Worm (Caenorhabditis elegans) whole organism, L1 larva: Measurements from ENCODE around the gene ceh-63.

Experiments
- C04F5.9 ChIP-seq: sonication (generic microtip); optimal IDR thresholded peaks from 2 replicates; lab custom pipeline; 2016; ENCODE audit warnings: missing genetic modification characterization, missing compliant biosample characterization
- C16A3.4 ChIP-seq: fragments of 150-350 bp; optimal IDR thresholded peaks from 2 replicates; lab custom pipeline; 2014; ENCODE audit warnings: missing biosample characterization, missing genetic modification characterization
- F16B12.6 ChIP-seq: fragments of 150-350 bp; optimal IDR thresholded peaks from 2 replicates; lab custom pipeline; 2014; ENCODE audit warnings: missing biosample characterization, missing genetic modification characterization
- Y116A8C.19 ChIP-seq: sonication (generic microtip); optimal IDR thresholded peaks from 2 replicates; lab custom pipeline; 2016; ENCODE audit warnings: missing compliant biosample characterization, missing genetic modification characterization, borderline replicate concordance
- aha-1 ChIP-seq: fragments of 150-350 bp; optimal IDR thresholded peaks from 2 replicates; lab custom pipeline; 2014; ENCODE audit warnings: missing biosample characterization, missing genetic modification characterization
- blmp-1 ChIP-seq: fragments of 150-350 bp; optimal IDR thresholded peaks from 2 replicates; lab custom pipeline; 2014; ENCODE audit warnings: missing biosample characterization, missing genetic modification characterization
- ceh-8 ChIP-seq: fragments of 200-800 bp; sonication (Bioruptor generic); optimal IDR thresholded peaks from 2 replicates; lab custom pipeline; 2018; ENCODE audit warnings: mild to moderate bottlenecking, missing genetic modification characterization, moderate library complexity, missing compliant biosample characterization
- ceh-82 ChIP-seq, 3 experiments: fragments of 150-350 bp in 1 of 3; sonication (generic microtip) in 2 of 3; optimal IDR thresholded peaks; 2 replicates each; lab custom pipeline; 2014 to 2017; ENCODE audit warnings: missing biosample characterization in 3 of 3, missing genetic modification characterization in 3 of 3
- dsc-1 ChIP-seq: sonication (generic microtip); optimal IDR thresholded peaks from 2 replicates; lab custom pipeline; 2016; ENCODE audit warnings: mild to moderate bottlenecking, missing genetic modification characterization, missing compliant biosample characterization
- efl-1 ChIP-seq, 4 experiments: fragments of 150-350 bp; optimal IDR thresholded peaks in 3 of 4; peaks in 1 of 4; 1 replicate in 1 of 4; 2 replicates in 3 of 4; lab custom pipeline; 2014; ENCODE audit warnings: missing biosample characterization in 2 of 4, missing genetic modification characterization in 2 of 4, missing genetic modification reagents in 2 of 4
- efl-3 ChIP-seq: fragments of 200-800 bp; sonication (Bioruptor generic); optimal IDR thresholded peaks from 2 replicates; lab custom pipeline; 2018; ENCODE audit warnings: mild to moderate bottlenecking, missing genetic modification characterization, missing compliant biosample characterization
- egl-13 ChIP-seq: sonication (generic microtip); optimal IDR thresholded peaks from 2 replicates; lab custom pipeline; 2016; ENCODE audit warnings: missing genotype, missing genetic modification reagents, missing genetic modification characterization, missing compliant biosample characterization
- elt-2 ChIP-seq: sonication (generic microtip); optimal IDR thresholded peaks from 2 replicates; lab custom pipeline; 2016; ENCODE audit warnings: missing genetic modification characterization, mild to moderate bottlenecking, inconsistent platforms, missing compliant biosample characterization, missing genetic modification reagents
- ets-5 ChIP-seq: fragments of 200-800 bp; sonication (Bioruptor generic); IDR thresholded peaks from 2 replicates; pipeline ENCODE4 v1.3.6; 2022; ENCODE audit warnings: missing genetic modification characterization, missing compliant biosample characterization
- fkh-10 ChIP-seq: sonication (generic microtip); optimal IDR thresholded peaks from 2 replicates; lab custom pipeline; 2017; ENCODE audit warnings: missing biosample characterization, missing genetic modification reagents, missing genetic modification characterization
- fkh-4 ChIP-seq: sonication (generic microtip); optimal IDR thresholded peaks from 2 replicates; lab custom pipeline; 2016; ENCODE audit warnings: missing compliant biosample characterization, missing genetic modification characterization, borderline replicate concordance
- fkh-8 ChIP-seq: sonication (generic microtip); optimal IDR thresholded peaks from 2 replicates; lab custom pipeline; 2016; ENCODE audit warnings: mild to moderate bottlenecking, missing genetic modification characterization, missing compliant biosample characterization
- grh-1 ChIP-seq: fragments of 200-800 bp; sonication (Bioruptor generic); IDR thresholded peaks from 2 replicates; pipeline ENCODE4 v1.3.6; 2022; ENCODE audit warnings: missing genetic modification reagents, missing genetic modification characterization, missing compliant biosample characterization
- irx-1 ChIP-seq: sonication (generic microtip); optimal IDR thresholded peaks from 2 replicates; lab custom pipeline; 2016; ENCODE audit warnings: missing genetic modification characterization, missing compliant biosample characterization
- lin-14 ChIP-seq: fragments of 200-800 bp; sonication (Bioruptor generic); optimal IDR thresholded peaks from 2 replicates; lab custom pipeline; 2018; ENCODE audit warnings: mild to moderate bottlenecking, missing genetic modification characterization, moderate library complexity, missing compliant biosample characterization
- lin-35 ChIP-seq, 2 experiments: fragments of 150-350 bp; optimal IDR thresholded peaks; 2 replicates each; lab custom pipeline; 2014; ENCODE audit warnings: missing biosample characterization in 2 of 2, missing genetic modification characterization in 2 of 2, missing genetic modification reagents in 2 of 2
- lin-39 ChIP-seq: fragments of 150-350 bp; optimal IDR thresholded peaks from 2 replicates; lab custom pipeline; 2014; ENCODE audit warnings: missing biosample characterization, missing genetic modification reagents, missing genetic modification characterization
- lir-3 ChIP-seq: sonication (generic microtip); optimal IDR thresholded peaks from 2 replicates; lab custom pipeline; 2016; ENCODE audit warnings: mild to moderate bottlenecking, missing genetic modification characterization, moderate library complexity, missing compliant biosample characterization; ENCODE audit not compliant: poor library complexity
- mab-9 ChIP-seq: fragments of 200-800 bp; sonication (Bioruptor generic); IDR thresholded peaks from 2 replicates; pipeline ENCODE4 v1.3.6; 2022; ENCODE audit warnings: missing genetic modification reagents, missing genetic modification characterization, missing compliant biosample characterization
- mdl-1 ChIP-seq, 2 experiments: fragments of 150-350 bp; optimal IDR thresholded peaks; 2 replicates each; lab custom pipeline; 2014 to 2017; ENCODE audit warnings: missing biosample characterization in 2 of 2, missing genetic modification characterization in 2 of 2, inconsistent platforms in 1 of 2
- mef-2 ChIP-seq: fragments of 150-350 bp; optimal IDR thresholded peaks from 2 replicates; lab custom pipeline; 2014; ENCODE audit warnings: missing biosample characterization, missing genetic modification characterization
- mep-1 ChIP-seq: fragments of 150-350 bp; optimal IDR thresholded peaks from 2 replicates; lab custom pipeline; 2014; ENCODE audit warnings: missing biosample characterization, missing genetic modification characterization
- nhr-11 ChIP-seq: fragments of 150-350 bp; optimal IDR thresholded peaks from 2 replicates; lab custom pipeline; 2014; ENCODE audit warnings: missing biosample characterization, missing genetic modification characterization
- nhr-19 ChIP-seq: fragments of 200-800 bp; sonication (Bioruptor generic); conservative IDR thresholded peaks from 2 replicates; pipeline ENCODE4 v1.3.6; 2022; ENCODE audit warnings: missing genetic modification characterization, missing compliant biosample characterization
- nhr-20 ChIP-seq: sonication (generic microtip); optimal IDR thresholded peaks from 2 replicates; lab custom pipeline; 2016; ENCODE audit warnings: mild to moderate bottlenecking, missing genetic modification characterization, missing compliant biosample characterization
- nhr-47 ChIP-seq: sonication (generic microtip); optimal IDR thresholded peaks from 2 replicates; lab custom pipeline; 2016; ENCODE audit warnings: mild to moderate bottlenecking, missing genetic modification characterization, moderate library complexity, missing compliant biosample characterization
- nhr-71 ChIP-seq: sonication (generic microtip); optimal IDR thresholded peaks from 2 replicates; lab custom pipeline; 2016; ENCODE audit warnings: mild to moderate bottlenecking, missing genetic modification characterization, moderate library complexity, missing compliant biosample characterization
- nhr-85 ChIP-seq: sonication (generic microtip); peaks from one replicate; lab custom pipeline; 2016; ENCODE audit warnings: missing genetic modification characterization, inconsistent platforms, missing compliant biosample characterization
- nhr-90 ChIP-seq: sonication (generic microtip); optimal IDR thresholded peaks from 2 replicates; lab custom pipeline; 2016; ENCODE audit warnings: mild to moderate bottlenecking, missing genetic modification characterization, missing compliant biosample characterization; ENCODE audit not compliant: poor library complexity
- pag-3 ChIP-seq: sonication (generic microtip); optimal IDR thresholded peaks from 2 replicates; lab custom pipeline; 2017; ENCODE audit warnings: missing genetic modification characterization, mild to moderate bottlenecking, missing compliant biosample characterization, antibody characterized with exemption, borderline replicate concordance; ENCODE audit not compliant: insufficient read depth
- pqm-1 ChIP-seq: sonication (generic microtip); optimal IDR thresholded peaks from 3 replicates; lab custom pipeline; 2017; ENCODE audit warnings: missing biosample characterization, missing genetic modification characterization
- rnt-1 ChIP-seq: sonication (generic microtip); optimal IDR thresholded peaks from 2 replicates; lab custom pipeline; 2016; ENCODE audit warnings: mild to moderate bottlenecking, missing genetic modification characterization, moderate library complexity, missing compliant biosample characterization
- unc-130 ChIP-seq: fragments of 150-350 bp; optimal IDR thresholded peaks from 2 replicates; lab custom pipeline; 2017; ENCODE audit warnings: missing biosample characterization, missing genetic modification characterization, inconsistent platforms
- unc-30 ChIP-seq: sonication (generic microtip); optimal IDR thresholded peaks from 2 replicates; lab custom pipeline; 2017; ENCODE audit warnings: missing biosample characterization, missing genetic modification characterization
- unc-86 ChIP-seq: sonication (generic microtip); optimal IDR thresholded peaks from 2 replicates; lab custom pipeline; 2016; ENCODE audit warnings: missing genetic modification characterization, missing compliant biosample characterization
- vab-15 ChIP-seq: sonication (generic microtip); optimal IDR thresholded peaks from 2 replicates; lab custom pipeline; 2017; ENCODE audit warnings: missing genotype, mild to moderate bottlenecking, missing genetic modification characterization, missing compliant biosample characterization
- xbp-1 ChIP-seq: sonication (generic microtip); optimal IDR thresholded peaks from 2 replicates; lab custom pipeline; 2016; ENCODE audit warnings: missing genetic modification characterization, missing compliant biosample characterization
- ztf-4 ChIP-seq: fragments of 150-350 bp; optimal IDR thresholded peaks from 2 replicates; lab custom pipeline; 2014; ENCODE audit warnings: missing biosample characterization, missing genetic modification characterization

The ceh-63 gene

ce11 chrX:3683060-3683459 is 9.2 kb upstream of the ceh-63 start:
- TF ChIP-seq lin-39 (tag; lab: Kevin White, UChicago) (no peak), lin-14 (no peak), C04F5.9 (tag; lab: Kevin White, UChicago) (no peak), grh-1 (GFP tag; lab: Robert Waterston, UW) (no peak), rnt-1 (tag; lab: Kevin White, UChicago) (peak; percentile 38), ztf-4 (tag; lab: Kevin White, UChicago) (no peak), ceh-8 (no peak), egl-13 (no peak), vab-15 (tag; lab: Kevin White, UChicago) (no peak), dsc-1 (tag; lab: Kevin White, UChicago) (no peak), nhr-85 (tag; lab: Kevin White, UChicago) (no peak), irx-1 (no peak), blmp-1 (tag; lab: Kevin White, UChicago) (no peak), mep-1 (tag; lab: Kevin White, UChicago) (no peak), pag-3 (peak; percentile 24)

ce11 chrX:3680544-3681214 is 6.8 kb upstream of the ceh-63 start, which contains the start of gene tsp-17:
Gene tsp-17, plus strand, starts transcription at chrX:3681164.
- peak; percentile 58 for TF ChIP-seq rnt-1 (tag; lab: Kevin White, UChicago)
- no peak for TF ChIP-seq efl-1 (optimal IDR thresholded peaks at IDR 0.05; lab: Kevin White, UChicago)
- TF ChIP-seq efl-1 (GFP tag; optimal IDR thresholded peaks at IDR 0.05 in 1 of 2; lab: Kevin White, UChicago): no peak
- TF ChIP-seq ceh-82 (tag; optimal IDR thresholded peaks at IDR 0.05; lab: Kevin White, UChicago): no peak
- peak; percentile 24 for TF ChIP-seq unc-130
- peak; percentile 35 for TF ChIP-seq nhr-71 (tag; lab: Kevin White, UChicago)
- peak; percentile 37 for TF ChIP-seq lin-14
- peak; percentile 80 for TF ChIP-seq pag-3
- TF ChIP-seq unc-86: no peak
- TF ChIP-seq ets-5 (GFP tag; lab: Robert Waterston, UW): no peak
- peak; percentile 7 for TF ChIP-seq elt-2 (tag; lab: Kevin White, UChicago)
- TF ChIP-seq nhr-20 (tag; lab: Kevin White, UChicago): no peak
- TF ChIP-seq aha-1 (tag; lab: Kevin White, UChicago): no peak
- peak in 1 of 2 experiments; percentile 13 for TF ChIP-seq mdl-1 (tag; optimal IDR thresholded peaks at IDR 0.05; lab: Kevin White, UChicago)
- TF ChIP-seq ztf-4 (tag; lab: Kevin White, UChicago): no peak
- no peak for TF ChIP-seq lin-39 (tag; lab: Kevin White, UChicago)
- TF ChIP-seq, all 84 proteins: peak for 7

ce11 chrX:3678507-3679175 is 4.8 kb upstream of the ceh-63 start, which contains the start of gene tag-52:
Gene tag-52, minus strand, starts transcription at chrX:3678557.
- peak; percentile 26 for TF ChIP-seq rnt-1 (tag; lab: Kevin White, UChicago)
- TF ChIP-seq fkh-8 (tag; lab: Kevin White, UChicago): peak; percentile 17
- TF ChIP-seq C16A3.4 (tag; lab: Kevin White, UChicago): peak; percentile 16
- TF ChIP-seq pqm-1 (tag; lab: Kevin White, UChicago): no peak
- TF ChIP-seq efl-1 (optimal IDR thresholded peaks at IDR 0.05; lab: Kevin White, UChicago): peak in 1 of 2 experiments; percentile 65
- TF ChIP-seq efl-1 (GFP tag; optimal IDR thresholded peaks at IDR 0.05 in 1 of 2; lab: Kevin White, UChicago): peak; percentile 68 to 97
- peak; percentile 39 to 66 for TF ChIP-seq lin-35 (GFP tag; optimal IDR thresholded peaks at IDR 0.05; lab: Kevin White, UChicago)
- peak; percentile 53 for TF ChIP-seq mep-1 (tag; lab: Kevin White, UChicago)
- peak; percentile 53 for TF ChIP-seq blmp-1 (tag; lab: Kevin White, UChicago)
- no peak for TF ChIP-seq mef-2
- TF ChIP-seq efl-3 (GFP tag; lab: Kevin White, UChicago): peak; percentile 7
- no peak for TF ChIP-seq Y116A8C.19 (tag; lab: Kevin White, UChicago)
- TF ChIP-seq nhr-11 (tag; lab: Kevin White, UChicago): no peak
- peak; percentile 90 for TF ChIP-seq lin-14
- TF ChIP-seq nhr-47 (tag; lab: Kevin White, UChicago): peak; percentile 27
- TF ChIP-seq vab-15 (tag; lab: Kevin White, UChicago): no peak
- TF ChIP-seq nhr-20 (tag; lab: Kevin White, UChicago): peak; percentile 74
- no peak for TF ChIP-seq mab-9 (GFP tag; lab: Robert Waterston, UW)
- peak; percentile 28 for TF ChIP-seq lir-3 (tag; lab: Kevin White, UChicago)
- TF ChIP-seq grh-1 (GFP tag; lab: Robert Waterston, UW): no peak
- TF ChIP-seq unc-30 (tag; lab: Kevin White, UChicago): no peak
- TF ChIP-seq F16B12.6 (tag; lab: Kevin White, UChicago): peak; percentile 9
- TF ChIP-seq elt-2 (tag; lab: Kevin White, UChicago): peak; percentile 86
- TF ChIP-seq nhr-85 (tag; lab: Kevin White, UChicago): peak; percentile 94
- TF ChIP-seq nhr-71 (tag; lab: Kevin White, UChicago): peak; percentile 72
- TF ChIP-seq nhr-19 (GFP tag; lab: Robert Waterston, UW): peak; percentile 40
- TF ChIP-seq unc-130: no peak
- no peak for TF ChIP-seq xbp-1 (tag; lab: Kevin White, UChicago)
- no peak for TF ChIP-seq fkh-4 (tag; lab: Kevin White, UChicago)
- TF ChIP-seq fkh-10: no peak
- peak; percentile 39 for TF ChIP-seq nhr-90 (tag; lab: Kevin White, UChicago)
